Worm (Caenorhabditis elegans): ENCODE data around the gene T07D3.9.

DNA sequence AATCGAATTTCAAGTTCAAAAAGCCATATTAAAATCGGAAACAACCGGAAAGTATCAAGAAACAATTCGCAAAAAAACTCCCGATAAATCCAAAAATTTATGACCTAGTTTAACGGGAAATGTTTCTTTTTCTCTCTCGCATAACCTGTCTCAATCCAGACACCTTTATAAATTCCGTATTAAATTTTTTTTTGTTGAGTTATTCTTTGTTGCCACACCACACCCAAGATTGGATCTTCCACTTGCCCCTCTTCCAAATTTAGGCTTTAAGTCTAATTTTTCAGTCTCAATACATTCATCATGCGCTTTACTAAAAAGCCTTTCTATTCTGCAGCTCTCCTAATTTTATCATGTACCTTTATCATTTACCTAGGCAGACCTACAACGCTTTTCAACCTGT lies 37.8 kb upstream of the T07D3.9 start, which contains the start of gene R07C3.3:
- TF ChIP-seq W03F9.2 (tag; optimal IDR thresholded peaks at IDR 0.05), result no peak
- no peak for TF ChIP-seq him-1 (tag; optimal IDR thresholded peaks at IDR 0.05)

Data from whole organism, L4/young adult.